Worm (Caenorhabditis elegans): ENCODE measurements around the gene F20D12.12.
"Not testable (repeated sequence)": the region's sequence is repeated elsewhere in the genome, so short reads cannot be mapped to it uniquely, and the experiment has no call there.

DNA sequence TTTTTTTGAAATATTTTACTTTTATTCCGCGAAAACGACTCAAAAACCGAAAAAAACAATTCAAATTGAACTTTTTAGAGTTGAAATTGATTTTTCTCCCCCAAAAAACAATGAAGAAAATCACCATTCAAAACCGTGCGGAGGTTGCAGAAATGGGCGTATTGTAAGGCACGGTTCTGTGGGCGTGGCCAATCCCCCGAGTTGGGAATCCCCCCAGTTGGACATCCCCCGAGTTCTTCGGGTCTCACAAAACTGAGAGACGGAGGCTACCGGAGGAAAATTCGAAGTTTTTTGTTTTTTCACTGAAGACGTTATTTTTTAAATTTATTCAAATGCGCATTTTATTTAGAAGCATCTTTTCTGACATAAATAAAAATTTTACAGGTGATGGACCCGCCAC, 1.1 kb downstream of the F20D12.12 start, which contains the start of gene mcm-3AP:
- TF ChIP-seq nhr-12 (tag; optimal IDR thresholded peaks at IDR 0.05); elt-1 (tag; optimal IDR thresholded peaks at IDR 0.05; ENCODE audit: borderline replicate concordance, insufficient read depth); hlh-1 (tag; optimal IDR thresholded peaks at IDR 0.05); pha-4 (tag; optimal IDR thresholded peaks at IDR 0.05); cnd-1 (tag; optimal IDR thresholded peaks at IDR 0.05); lin-13 (tag; optimal IDR thresholded peaks at IDR 0.05): not testable (repeated sequence)
